Worm (Caenorhabditis elegans) whole organism, young adult: ENCODE data around the gene cyp-34A10.

Source experiments
- dpl-1 ChIP-seq: fragments of 150-350 bp; optimal IDR thresholded peaks from 2 replicates; lab custom pipeline; 2014; ENCODE audit warnings: missing biosample characterization, missing genetic modification reagents, missing genetic modification characterization
- tbx-9 ChIP-seq: sonication (generic microtip); optimal IDR thresholded peaks from 2 replicates; lab custom pipeline; 2016; ENCODE audit warnings: borderline replicate concordance, missing genetic modification characterization, inconsistent platforms, missing compliant biosample characterization
- unc-62 ChIP-seq: fragments of 150-350 bp; optimal IDR thresholded peaks from 2 replicates; lab custom pipeline; 2014; ENCODE audit warnings: missing biosample characterization, missing genetic modification reagents, missing genetic modification characterization
- xnd-1 ChIP-seq: sonication (generic microtip); optimal IDR thresholded peaks from 2 replicates; lab custom pipeline; 2016; ENCODE audit warnings: missing genotype, missing genetic modification reagents, missing genetic modification characterization, missing compliant biosample characterization

- TF ChIP-seq unc-62 = no peak
- TF ChIP-seq tbx-9 (tag; lab: Kevin White, UChicago) = no peak
- TF ChIP-seq dpl-1 (GFP tag; lab: Kevin White, UChicago) = peak; percentile 62
- TF ChIP-seq xnd-1 (tag; lab: Kevin White, UChicago) = peak; percentile 90
These were observed 31.8 kb upstream of the cyp-34A10 start for ce11 chrV:4004577-4004976.
